Fruit fly (Drosophila melanogaster): ENCODE results near the gene mei-217.

mei-217 gene

dm6 chrX:17178484-17178921 lies 35.7 kb upstream of the mei-217 start (continued):
- TF ChIP-seq ems (GFP tag; optimal IDR thresholded peaks at IDR 0.05), result peak; percentile 92
- peak; percentile 98 for TF ChIP-seq zen (tag; optimal IDR thresholded peaks at IDR 0.05)
- no peak for TF ChIP-seq row (GFP tag; IDR thresholded peaks at IDR 0.05)
- peak; percentile 96 for TF ChIP-seq Meics (GFP tag; optimal IDR thresholded peaks at IDR 0.05)
- TF ChIP-seq CG6854 (GFP tag; optimal IDR thresholded peaks at IDR 0.05), result peak; percentile 95
- peak; percentile 95 for TF ChIP-seq CG31224 (GFP tag; IDR thresholded peaks at IDR 0.05)
- peak; percentile 22 for TF ChIP-seq Myb (GFP tag; optimal IDR thresholded peaks at IDR 0.05)
- no peak for TF ChIP-seq nerfin-2 (GFP tag; IDR thresholded peaks at IDR 0.05; ENCODE audit: partially characterized antibody)
- TF ChIP-seq bigmax (GFP tag; optimal IDR thresholded peaks at IDR 0.05), result peak; percentile 70
- TF ChIP-seq fu2 (GFP tag; optimal IDR thresholded peaks at IDR 0.05), result no peak
- TF ChIP-seq CG4424 (GFP tag; optimal IDR thresholded peaks at IDR 0.05), result peak; percentile 98
- TF ChIP-seq CG17829 (tag; optimal IDR thresholded peaks at IDR 0.05), result peak; percentile 99
- TF ChIP-seq ara (GFP tag; IDR thresholded peaks at IDR 0.05), result peak; percentile 99
- peak; percentile 99 for TF ChIP-seq tgo (GFP tag; IDR thresholded peaks at IDR 0.05)
- no peak for TF ChIP-seq CG3838 (GFP tag; optimal IDR thresholded peaks at IDR 0.05)
- peak; percentile 95 for TF ChIP-seq CG7357 (GFP tag; IDR thresholded peaks at IDR 0.05)
- peak; percentile 81 for TF ChIP-seq CG17802 (tag; optimal IDR thresholded peaks at IDR 0.05)
- peak; percentile 97 for TF ChIP-seq phol (tag; optimal IDR thresholded peaks at IDR 0.05)
- peak; percentile 52 for TF ChIP-seq CG9797 (GFP tag; optimal IDR thresholded peaks at IDR 0.05)
- peak; percentile 98 for TF ChIP-seq tin (GFP tag; optimal IDR thresholded peaks at IDR 0.05)
- peak; percentile 81 for TF ChIP-seq CG17186 (GFP tag; optimal IDR thresholded peaks at IDR 0.05)
- no peak for TF ChIP-seq Tbp (GFP tag; optimal IDR thresholded peaks at IDR 0.05)
- TF ChIP-seq bab2 (GFP tag; optimal IDR thresholded peaks at IDR 0.05), result peak; percentile 98
- TF ChIP-seq Dbx (GFP tag; IDR thresholded peaks at IDR 0.05), result peak; percentile 98
- no peak for TF ChIP-seq Opbp (GFP tag; IDR thresholded peaks at IDR 0.05; ENCODE audit: partially characterized antibody)
- TF ChIP-seq Lim3 (GFP tag; IDR thresholded peaks at IDR 0.05), result no peak
- TF ChIP-seq CG12104 (GFP tag; optimal IDR thresholded peaks at IDR 0.05), result peak; percentile 94
- peak; percentile 97 for TF ChIP-seq CG9215 (GFP tag; IDR thresholded peaks at IDR 0.05)
- no peak for TF ChIP-seq fru (optimal IDR thresholded peaks at IDR 0.05)
- no peak for TF ChIP-seq CG16813 (GFP tag; IDR thresholded peaks at IDR 0.05; ENCODE audit: partially characterized antibody)
- TF ChIP-seq CG2129 (GFP tag; IDR thresholded peaks at IDR 0.05; ENCODE audit: partially characterized antibody), result no peak
- TF ChIP-seq Hmr (GFP tag; optimal IDR thresholded peaks at IDR 0.05), result no peak
- TF ChIP-seq CG13123 (GFP tag; optimal IDR thresholded peaks at IDR 0.05), result no peak
- TF ChIP-seq CG18011 (GFP tag; optimal IDR thresholded peaks at IDR 0.05), result no peak
- peak; percentile 97 for TF ChIP-seq run (tag; optimal IDR thresholded peaks at IDR 0.05)
- TF ChIP-seq zen2 (GFP tag; IDR thresholded peaks at IDR 0.05; ENCODE audit: partially characterized antibody), result no peak
- peak; percentile 97 for TF ChIP-seq CG8765 (GFP tag; IDR thresholded peaks at IDR 0.05)
- peak; percentile 38; the same call in 1 of the 2 replicates for TF ChIP-seq CG3847 (GFP tag; IDR thresholded peaks at IDR 0.05)
- peak; percentile 94 for TF ChIP-seq CG3281 (GFP tag; optimal IDR thresholded peaks at IDR 0.05)
- TF ChIP-seq bsh (GFP tag; optimal IDR thresholded peaks at IDR 0.05), result no peak
- peak; percentile 97 for TF ChIP-seq CG15696 (tag; optimal IDR thresholded peaks at IDR 0.05)
- TF ChIP-seq HHEX (GFP tag; optimal IDR thresholded peaks at IDR 0.05), result peak; percentile 96
- TF ChIP-seq Ets97D (GFP tag; optimal IDR thresholded peaks at IDR 0.05), result peak; percentile 92
- TF ChIP-seq CG34376 (GFP tag; optimal IDR thresholded peaks at IDR 0.05), result peak; percentile 85
- no peak for TF ChIP-seq psq (GFP tag; optimal IDR thresholded peaks at IDR 0.05)
- peak; percentile 64 for TF ChIP-seq CG7928 (GFP tag; optimal IDR thresholded peaks at IDR 0.05)
- no peak for TF ChIP-seq mld (GFP tag; IDR thresholded peaks at IDR 0.05; ENCODE audit: partially characterized antibody)
- peak; percentile 88 for TF ChIP-seq odd (GFP tag; optimal IDR thresholded peaks at IDR 0.05)
- TF ChIP-seq schlank (tag; optimal IDR thresholded peaks at IDR 0.05), result peak; percentile 86
- TF ChIP-seq sqz (GFP tag; optimal IDR thresholded peaks at IDR 0.05), result peak; percentile 97
- TF ChIP-seq CrebB (tag; optimal IDR thresholded peaks at IDR 0.05), result no peak
